Worm (Caenorhabditis elegans): ENCODE measurements around the gene exc-9.
"Not testable (repeated sequence)": the region's sequence is repeated elsewhere in the genome, so short reads cannot be mapped to it uniquely, and the experiment has no call there.

exc-9 gene

DNA sequence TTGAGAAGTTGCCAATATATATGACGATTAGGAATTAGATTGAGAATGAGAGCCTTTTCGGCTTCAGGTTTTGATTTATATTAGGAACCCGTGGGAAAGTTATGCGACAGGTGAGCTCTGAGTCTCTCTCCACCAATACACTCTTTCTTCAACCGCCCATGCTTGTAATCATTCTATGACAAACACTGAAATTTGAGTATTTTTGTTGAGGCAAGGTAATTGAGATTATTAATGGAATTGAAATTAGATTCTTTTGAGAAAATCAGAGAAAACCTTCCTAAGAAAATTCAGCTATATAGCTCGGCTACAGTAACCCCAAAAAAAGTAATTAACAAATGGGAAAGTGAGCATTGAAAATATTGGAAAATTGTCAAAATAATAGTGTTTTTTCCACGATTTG, 15.0 kb upstream of the exc-9 start, which contains the start of gene ceh-19:
ceh-19 (minus strand) TSS at position 101 of the 400 bp plus-strand sequence.
- TF ChIP-seq aha-1 (tag) (peak; percentile 57), ztf-7 (tag; optimal IDR thresholded peaks at IDR 0.05) (no peak)

DNA sequence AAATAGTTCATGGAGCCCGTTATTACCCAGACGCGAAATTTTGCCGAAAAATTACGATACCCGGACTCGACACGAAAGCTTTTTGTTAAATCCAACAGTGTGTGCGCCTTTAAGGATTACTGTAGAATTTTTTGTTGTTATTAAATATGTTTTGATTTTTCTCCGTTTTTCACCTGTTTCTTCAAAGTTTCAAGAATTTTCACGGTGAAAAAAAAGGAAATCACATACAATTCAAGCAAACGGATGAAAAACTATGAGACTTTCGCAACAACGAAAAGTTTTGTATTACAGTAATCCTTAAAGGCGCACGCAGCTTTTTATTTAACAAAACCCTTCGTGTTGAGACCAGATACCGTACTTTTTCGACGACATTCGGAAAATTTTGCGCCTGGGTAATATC, 13.2 kb upstream of the exc-9 start:
- TF ChIP-seq set-16 (GFP tag; IDR thresholded peaks at IDR 0.05) (no peak), Y105C5A.15 (GFP tag; IDR thresholded peaks at IDR 0.05) (no peak), T20F7.1 (GFP tag; optimal IDR thresholded peaks at IDR 0.05) (no peak), unc-62 (GFP tag; optimal IDR thresholded peaks at IDR 0.05 in 1 of 2) (peak in 1 of 2 experiments; percentile 80), unc-62 (tag; optimal IDR thresholded peaks at IDR 0.05) (no peak)

DNA sequence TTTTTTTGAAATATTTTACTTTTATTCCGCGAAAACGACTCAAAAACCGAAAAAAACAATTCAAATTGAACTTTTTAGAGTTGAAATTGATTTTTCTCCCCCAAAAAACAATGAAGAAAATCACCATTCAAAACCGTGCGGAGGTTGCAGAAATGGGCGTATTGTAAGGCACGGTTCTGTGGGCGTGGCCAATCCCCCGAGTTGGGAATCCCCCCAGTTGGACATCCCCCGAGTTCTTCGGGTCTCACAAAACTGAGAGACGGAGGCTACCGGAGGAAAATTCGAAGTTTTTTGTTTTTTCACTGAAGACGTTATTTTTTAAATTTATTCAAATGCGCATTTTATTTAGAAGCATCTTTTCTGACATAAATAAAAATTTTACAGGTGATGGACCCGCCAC, 7.5 kb upstream of the exc-9 start, which contains the start of gene mcm-3AP:
mcm-3AP (plus strand) TSS at position 383 of the 400 bp plus-strand sequence.
- peak; percentile 83 for TF ChIP-seq vab-7 (GFP tag; IDR thresholded peaks at IDR 0.05)
- TF ChIP-seq lin-38 (GFP tag; IDR thresholded peaks at IDR 0.05) = peak; percentile 75
- TF ChIP-seq set-16 (GFP tag; IDR thresholded peaks at IDR 0.05) = peak; percentile 34; the same call in 1 of the 2 replicates
- peak; percentile 49; the same call in 1 of the 2 replicates for TF ChIP-seq ceh-44 (GFP tag; IDR thresholded peaks at IDR 0.05)
- 0 out of 2 replicates have a peak, but pooled peaks have one; percentile 36 for TF ChIP-seq pha-4 (GFP tag; IDR thresholded peaks at IDR 0.05)
- not testable (repeated sequence) for TF ChIP-seq pha-4 (tag; optimal IDR thresholded peaks at IDR 0.05)
- peak; percentile 11 for TF ChIP-seq unc-130 (GFP tag; optimal IDR thresholded peaks at IDR 0.05)
- TF ChIP-seq tra-1 (GFP tag; IDR thresholded peaks at IDR 0.05) = 0 out of 2 replicates have a peak, but pooled peaks have one; percentile 48
- peak; percentile 48 for TF ChIP-seq T20F7.1 (GFP tag; optimal IDR thresholded peaks at IDR 0.05)
- 0 out of 2 replicates have a peak, but pooled peaks have one; percentile 25 for TF ChIP-seq nhr-42 (GFP tag; IDR thresholded peaks at IDR 0.05)
- peak; percentile 30; the same call in 1 of the 2 replicates for TF ChIP-seq T26A8.4 (GFP tag; IDR thresholded peaks at IDR 0.05)
- peak; percentile 49 for TF ChIP-seq Y48G9A.11 (GFP tag; IDR thresholded peaks at IDR 0.05)
- TF ChIP-seq lsy-2 (tag; optimal IDR thresholded peaks at IDR 0.05) = peak in 1 of 2 experiments; percentile 66
- peak; percentile 60; the same call in 1 of the 2 replicates for TF ChIP-seq ceh-20 (GFP tag; IDR thresholded peaks at IDR 0.05)
- 0 out of 2 replicates have a peak, but pooled peaks have one; percentile 41 for TF ChIP-seq ctbp-1 (GFP tag; IDR thresholded peaks at IDR 0.05)
- peak; percentile 72 for TF ChIP-seq egl-43 (GFP tag; IDR thresholded peaks at IDR 0.05)
- TF ChIP-seq dmd-9 (GFP tag; IDR thresholded peaks at IDR 0.05) = peak; percentile 54; the same call in 1 of the 2 replicates
- TF ChIP-seq mes-2 (tag; optimal IDR thresholded peaks at IDR 0.05; ENCODE audit: poor library complexity, severe bottlenecking) = peak; percentile 59
- peak; percentile 79 for TF ChIP-seq hmg-1.1 (GFP tag; IDR thresholded peaks at IDR 0.05)
- peak; percentile 50 for TF ChIP-seq snpc-1.2 (GFP tag; IDR thresholded peaks at IDR 0.05)
- TF ChIP-seq arid-1 (GFP tag; conservative IDR thresholded peaks at IDR 0.05) = 0 out of 2 replicates have a peak, but pooled peaks have one; percentile 15

DNA sequence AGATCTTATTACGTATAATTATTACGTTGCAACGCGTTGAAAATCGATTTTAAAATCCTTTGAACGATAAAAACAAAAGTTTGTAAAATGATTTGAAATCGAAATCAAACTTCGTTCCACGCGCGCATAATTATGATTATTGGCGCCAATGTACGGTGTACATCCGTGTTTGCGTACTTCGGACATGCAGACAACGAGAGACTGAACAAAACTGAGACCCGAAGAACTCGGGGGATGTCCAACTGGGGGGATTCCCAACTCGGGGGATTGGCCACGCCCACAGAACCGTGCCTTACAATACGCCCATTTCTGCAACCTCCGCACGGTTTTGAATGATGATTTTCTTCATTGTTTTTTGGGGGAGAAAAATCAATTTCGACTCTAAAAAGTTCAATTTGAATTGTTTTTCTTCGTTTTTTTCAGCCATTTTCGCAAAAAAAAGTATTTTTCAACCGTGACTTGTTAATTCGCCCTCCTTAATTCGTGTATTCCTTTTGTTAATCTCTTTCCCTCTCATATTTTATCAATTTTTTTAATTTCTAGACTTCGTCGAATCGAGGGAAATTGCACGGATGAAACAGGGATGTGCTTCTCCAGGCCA, 6.2 kb upstream of the exc-9 start, which contains the start of gene F20D12.12:
F20D12.12 (plus strand) TSS at position 542 of the 601 bp plus-strand sequence.
- TF ChIP-seq mdl-1 (tag; optimal IDR thresholded peaks at IDR 0.05) (peak in 1 of 2 experiments; percentile 64), lsy-2 (tag; optimal IDR thresholded peaks at IDR 0.05) (peak; percentile 70 to 96), F49E8.2 (tag; optimal IDR thresholded peaks at IDR 0.05; ENCODE audit: borderline replicate concordance) (peak; percentile 52), D1046.2 (GFP tag; IDR thresholded peaks at IDR 0.05) (peak; percentile 80; the same call in 1 of the 2 replicates), daf-16 (tag; optimal IDR thresholded peaks at IDR 0.05) (peak; percentile 13), T20F7.1 (GFP tag; optimal IDR thresholded peaks at IDR 0.05) (peak; percentile 79), rbr-2 (tag; optimal IDR thresholded peaks at IDR 0.05) (peak; percentile 74), lin-13 (GFP tag; optimal IDR thresholded peaks at IDR 0.05) (peak; percentile 32), F37D6.2 (tag; optimal IDR thresholded peaks at IDR 0.05) (peak; percentile 27), egl-43 (GFP tag; IDR thresholded peaks at IDR 0.05) (peak; percentile 86), ctbp-1 (GFP tag; IDR thresholded peaks at IDR 0.05) (peak; percentile 87), snpc-1.2 (GFP tag; IDR thresholded peaks at IDR 0.05) (peak; percentile 85), vab-7 (GFP tag; IDR thresholded peaks at IDR 0.05) (peak; percentile 96), spr-1 (tag; optimal IDR thresholded peaks at IDR 0.05) (peak; percentile 29), ceh-20 (GFP tag; IDR thresholded peaks at IDR 0.05) (peak; percentile 90), arid-1 (GFP tag; conservative IDR thresholded peaks at IDR 0.05) (peak; percentile 87), Y48G9A.11 (GFP tag; IDR thresholded peaks at IDR 0.05) (peak; percentile 83), hlh-30 (tag; optimal IDR thresholded peaks at IDR 0.05; ENCODE audit: insufficient read depth) (peak; percentile 48), hif-1 (tag; optimal IDR thresholded peaks at IDR 0.05) (peak in 1 of 2 experiments; percentile 49), dpl-1 (GFP tag; optimal IDR thresholded peaks at IDR 0.05) (peak; percentile 73), dmd-6 (GFP tag; IDR thresholded peaks at IDR 0.05) (peak; percentile 85), mxl-3 (GFP tag; optimal IDR thresholded peaks at IDR 0.05) (peak; percentile 30), lin-38 (GFP tag; IDR thresholded peaks at IDR 0.05) (peak; percentile 91), nhr-28 (tag; optimal IDR thresholded peaks at IDR 0.05) (peak; percentile 4), ZK337.2 (GFP tag; IDR thresholded peaks at IDR 0.05) (peak; percentile 85)
- not testable (repeated sequence) for TF ChIP-seq daf-16 (GFP tag; optimal IDR thresholded peaks at IDR 0.05)
